Worm (Caenorhabditis elegans) whole organism, L3 larva: ENCODE data around the gene eyg-1.

Source experiments
- R02D3.7 ChIP-seq: fragments of 150-350 bp; optimal IDR thresholded peaks from 2 replicates; lab custom pipeline; 2014; ENCODE audit warnings: missing biosample characterization, missing genetic modification characterization
- ama-1 ChIP-seq: fragments of 150-350 bp; optimal IDR thresholded peaks from 2 replicates; lab custom pipeline; 2018
- ceh-16 ChIP-seq: sonication (generic microtip); optimal IDR thresholded peaks from 2 replicates; lab custom pipeline; 2017; ENCODE audit warnings: missing biosample characterization, missing genetic modification characterization
- ceh-28 ChIP-seq: fragments of 150-350 bp; optimal IDR thresholded peaks from 2 replicates; lab custom pipeline; 2014; ENCODE audit warnings: missing biosample characterization, missing genetic modification reagents, missing genetic modification characterization
- ceh-9 ChIP-seq: sonication (generic microtip); optimal IDR thresholded peaks from 2 replicates; lab custom pipeline; 2018; ENCODE audit warnings: missing biosample characterization, missing genetic modification characterization
- egl-27 ChIP-seq: sonication (generic microtip); optimal IDR thresholded peaks from 4 replicates; lab custom pipeline; 2017; ENCODE audit warnings: missing biosample characterization, missing genetic modification reagents, missing genetic modification characterization
- egl-5 ChIP-seq: fragments of 150-350 bp; optimal IDR thresholded peaks from 2 replicates; lab custom pipeline; 2017; ENCODE audit warnings: missing biosample characterization, missing genetic modification reagents, missing genetic modification characterization, inconsistent platforms
- elt-1 ChIP-seq: fragments of 150-350 bp; optimal IDR thresholded peaks from 2 replicates; lab custom pipeline; 2014; ENCODE audit warnings: missing biosample characterization, missing genetic modification characterization
- elt-2 ChIP-seq: sonication (generic microtip); optimal IDR thresholded peaks from 2 replicates; lab custom pipeline; 2016; ENCODE audit warnings: missing genetic modification reagents, mild to moderate bottlenecking, missing genetic modification characterization, missing compliant biosample characterization
- eor-1 ChIP-seq, 2 experiments: fragments of 150-350 bp; optimal IDR thresholded peaks; 2 replicates each; lab custom pipeline; 2014 to 2018; ENCODE audit warnings: missing biosample characterization in 2 of 2, missing genetic modification characterization in 2 of 2
- fkh-10 ChIP-seq: sonication (generic microtip); optimal IDR thresholded peaks from 2 replicates; lab custom pipeline; 2017; ENCODE audit warnings: missing biosample characterization, missing genetic modification reagents, missing genetic modification characterization
- fkh-2 ChIP-seq: fragments of 150-350 bp; optimal IDR thresholded peaks from 2 replicates; lab custom pipeline; 2014; ENCODE audit warnings: missing biosample characterization, missing genetic modification reagents, missing genetic modification characterization
- jun-1 ChIP-seq: fragments of 150-350 bp; optimal IDR thresholded peaks from 2 replicates; lab custom pipeline; 2014; ENCODE audit warnings: missing biosample characterization, missing genetic modification reagents, missing genetic modification characterization
- lin-15B ChIP-seq: fragments of 150-350 bp; optimal IDR thresholded peaks from 2 replicates; lab custom pipeline; 2014; ENCODE audit warnings: missing biosample characterization, missing genetic modification characterization
- lin-39 ChIP-seq: fragments of 150-350 bp; optimal IDR thresholded peaks from 2 replicates; lab custom pipeline; 2018; ENCODE audit warnings: missing biosample characterization, missing genetic modification reagents, missing genetic modification characterization
- mdl-1 ChIP-seq: fragments of 150-350 bp; optimal IDR thresholded peaks from 2 replicates; lab custom pipeline; 2014; ENCODE audit warnings: missing biosample characterization, missing genetic modification characterization
- mml-1 ChIP-seq: fragments of 150-350 bp; sonication (generic microtip); optimal IDR thresholded peaks from 3 replicates; lab custom pipeline; 2014; ENCODE audit warnings: missing biosample characterization, missing genetic modification characterization
- nfya-1 ChIP-seq: sonication (generic microtip); optimal IDR thresholded peaks from 2 replicates; lab custom pipeline; 2017; ENCODE audit warnings: missing genetic modification characterization, mild to moderate bottlenecking, missing compliant biosample characterization, antibody characterized with exemption, moderate library complexity; ENCODE audit not compliant: insufficient read depth
- nhr-11 ChIP-seq: fragments of 150-350 bp; optimal IDR thresholded peaks from 2 replicates; lab custom pipeline; 2014; ENCODE audit warnings: missing biosample characterization, missing genetic modification characterization
- nhr-12 ChIP-seq: fragments of 150-350 bp; optimal IDR thresholded peaks from 2 replicates; lab custom pipeline; 2014; ENCODE audit warnings: missing biosample characterization, missing genetic modification characterization
- nhr-23 ChIP-seq: fragments of 150-350 bp; optimal IDR thresholded peaks from 2 replicates; lab custom pipeline; 2014; ENCODE audit warnings: missing biosample characterization, missing genetic modification reagents, missing genetic modification characterization
- nhr-237 ChIP-seq: fragments of 150-350 bp; optimal IDR thresholded peaks from 2 replicates; lab custom pipeline; 2014; ENCODE audit warnings: missing biosample characterization, missing genetic modification characterization
- nhr-28 ChIP-seq: fragments of 150-350 bp; optimal IDR thresholded peaks from 2 replicates; lab custom pipeline; 2014; ENCODE audit warnings: missing biosample characterization, missing genetic modification characterization
- nhr-43 ChIP-seq: sonication (generic microtip); optimal IDR thresholded peaks from 2 replicates; lab custom pipeline; 2016; ENCODE audit warnings: mild to moderate bottlenecking, missing genetic modification characterization, missing compliant biosample characterization; ENCODE audit not compliant: poor library complexity, severe bottlenecking
- nhr-67 ChIP-seq: fragments of 150-350 bp; optimal IDR thresholded peaks from 2 replicates; lab custom pipeline; 2014; ENCODE audit warnings: missing biosample characterization, missing genetic modification characterization
- pha-4 ChIP-seq: fragments of 150-350 bp; optimal IDR thresholded peaks from 2 replicates; lab custom pipeline; 2014; ENCODE audit warnings: missing biosample characterization, missing genetic modification reagents, missing genetic modification characterization
- pqm-1 ChIP-seq: fragments of 150-350 bp; optimal IDR thresholded peaks from 2 replicates; lab custom pipeline; 2017; ENCODE audit warnings: missing biosample characterization, missing genetic modification characterization, inconsistent platforms
- skn-1 ChIP-seq: fragments of 150-350 bp; optimal IDR thresholded peaks from 2 replicates; lab custom pipeline; 2014; ENCODE audit warnings: missing biosample characterization, missing genetic modification characterization
- snpc-4 ChIP-seq: fragments of 150-350 bp; optimal IDR thresholded peaks from 2 replicates; lab custom pipeline; 2014; ENCODE audit warnings: missing biosample characterization, missing genetic modification characterization
- tbx-2 ChIP-seq: sonication (generic microtip); optimal IDR thresholded peaks from 2 replicates; lab custom pipeline; 2016; ENCODE audit warnings: mild to moderate bottlenecking, missing genetic modification characterization, missing compliant biosample characterization
- unc-39 ChIP-seq: sonication (generic microtip); optimal IDR thresholded peaks from 4 replicates; lab custom pipeline; 2017; ENCODE audit warnings: missing biosample characterization, missing genetic modification characterization
- unc-62 ChIP-seq: fragments of 150-350 bp; sonication (generic microtip); optimal IDR thresholded peaks from 4 replicates; lab custom pipeline; 2014; ENCODE audit warnings: missing biosample characterization, missing genetic modification reagents, missing genetic modification characterization
- zag-1 ChIP-seq: fragments of 150-350 bp; optimal IDR thresholded peaks from 2 replicates; lab custom pipeline; 2014; ENCODE audit warnings: missing biosample characterization, missing genetic modification characterization
- ztf-11 ChIP-seq: fragments of 150-350 bp; optimal IDR thresholded peaks from 2 replicates; lab custom pipeline; 2014; ENCODE audit warnings: missing biosample characterization, missing genetic modification characterization
- ztf-4 ChIP-seq: fragments of 150-350 bp; optimal IDR thresholded peaks from 2 replicates; lab custom pipeline; 2014; ENCODE audit warnings: missing biosample characterization, missing genetic modification characterization

Gene eyg-1

DNA sequence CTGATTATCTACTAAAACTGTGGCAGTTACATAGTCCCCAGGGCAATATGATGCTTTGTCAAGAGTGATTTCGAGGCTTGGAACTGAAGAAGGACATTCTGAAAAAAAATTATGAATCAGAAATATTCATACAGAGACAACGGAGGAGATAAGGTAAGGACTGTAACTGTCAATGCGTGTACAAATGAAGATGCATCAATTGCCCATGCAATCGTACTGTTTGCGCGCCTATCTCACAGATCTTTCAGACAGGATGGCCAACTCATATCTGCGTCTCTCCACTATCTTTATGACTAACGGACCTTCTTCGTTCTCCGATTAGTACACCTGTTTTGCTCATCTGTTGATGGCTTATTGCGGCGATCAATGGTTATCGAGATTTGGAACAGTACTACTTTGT, 12.6 kb upstream of the eyg-1 start, which contains the start of gene ZK938.11:
Gene ZK938.11 (minus strand): TSS at position 101 of the 400 bp plus-strand sequence.
- TF ChIP-seq pha-4 (tag; lab: Kevin White, UChicago) (no peak), ceh-9 (tag; lab: Kevin White, UChicago) (no peak), skn-1 (tag; lab: Kevin White, UChicago) (no peak), R02D3.7 (no peak), lin-15B (no peak), nhr-67 (tag; lab: Kevin White, UChicago) (no peak), ztf-11 (no peak), egl-27 (tag; lab: Kevin White, UChicago) (no peak), snpc-4 (no peak), jun-1 (tag; lab: Kevin White, UChicago) (no peak), nfya-1 (no peak), nhr-11 (tag; lab: Kevin White, UChicago) (no peak), egl-5 (tag; lab: Kevin White, UChicago) (no peak), elt-1 (no peak)
- TF ChIP-seq, all 47 proteins: peak for 0

ce11 chrII:9838260-9838935, 10.6 kb upstream of the eyg-1 start, which contains the start of gene arrd-4:
Gene arrd-4 (minus strand): TSS chrII:9838310.
- TF ChIP-seq skn-1 (tag; lab: Kevin White, UChicago) (no peak), nhr-11 (tag; lab: Kevin White, UChicago) (peak; percentile 86)

ce11 chrII:9835958-9836357, 8.2 kb upstream of the eyg-1 start:
- no peak for TF ChIP-seq elt-2 (tag; lab: Kevin White, UChicago)
- no peak for TF ChIP-seq elt-1
- TF ChIP-seq tbx-2 (tag; lab: Kevin White, UChicago): no peak
- TF ChIP-seq zag-1: no peak
- no peak for TF ChIP-seq lin-15B
- no peak for TF ChIP-seq snpc-4
- TF ChIP-seq lin-39 (tag; lab: Kevin White, UChicago): no peak
- no peak for TF ChIP-seq pha-4 (tag; lab: Kevin White, UChicago)
- TF ChIP-seq nhr-28: no peak
- TF ChIP-seq egl-5 (tag; lab: Kevin White, UChicago): no peak
- no peak for TF ChIP-seq fkh-10
- TF ChIP-seq nhr-12 (tag; lab: Kevin White, UChicago): no peak
- TF ChIP-seq jun-1 (tag; lab: Kevin White, UChicago): no peak
- no peak for TF ChIP-seq mml-1
- TF ChIP-seq nhr-237 (tag; lab: Kevin White, UChicago): no peak
- no peak for TF ChIP-seq ztf-11
- TF ChIP-seq ceh-28 (tag; lab: Kevin White, UChicago): no peak

DNA sequence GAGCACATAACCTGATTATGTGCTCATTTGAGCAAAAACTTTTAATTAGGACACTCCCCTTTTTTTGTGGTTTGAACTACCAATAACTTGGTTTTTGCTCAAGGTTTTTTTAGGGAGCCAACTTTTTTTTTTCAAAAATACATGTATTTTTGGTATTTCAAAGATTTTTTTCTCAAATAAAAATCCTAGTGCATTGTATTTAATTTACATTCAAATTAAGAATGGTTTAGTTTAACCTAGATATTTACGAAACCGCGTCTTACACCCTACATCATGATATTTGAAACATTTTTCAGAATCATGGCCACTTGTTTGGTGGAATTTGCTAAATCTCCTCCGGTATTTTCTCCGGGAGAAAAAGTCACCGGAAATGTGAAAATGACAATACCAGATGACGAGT, 7.2 kb upstream of the eyg-1 start, which contains the start of gene arrd-5:
Gene arrd-5 (plus strand): TSS at position 301 of the 400 bp plus-strand sequence.
- no peak for TF ChIP-seq eor-1 (tag; optimal IDR thresholded peaks at IDR 0.05; lab: Kevin White, UChicago)
- TF ChIP-seq pha-4 (tag; lab: Kevin White, UChicago): no peak
- TF ChIP-seq ama-1: no peak
- TF ChIP-seq snpc-4: no peak
- TF ChIP-seq nhr-43 (tag; lab: Kevin White, UChicago): no peak
- no peak for TF ChIP-seq fkh-10
- no peak for TF ChIP-seq nhr-67 (tag; lab: Kevin White, UChicago)
- no peak for TF ChIP-seq ztf-4 (tag; lab: Kevin White, UChicago)
- no peak for TF ChIP-seq tbx-2 (tag; lab: Kevin White, UChicago)
- TF ChIP-seq mdl-1 (tag; lab: Kevin White, UChicago): no peak
- no peak for TF ChIP-seq unc-39 (tag; lab: Kevin White, UChicago)
- no peak for TF ChIP-seq nhr-11 (tag; lab: Kevin White, UChicago)
- no peak for TF ChIP-seq egl-5 (tag; lab: Kevin White, UChicago)
- no peak for TF ChIP-seq egl-27 (tag; lab: Kevin White, UChicago)
- no peak for TF ChIP-seq mml-1
- no peak for TF ChIP-seq nfya-1
- TF ChIP-seq nhr-23 (tag; lab: Kevin White, UChicago): no peak
- TF ChIP-seq unc-62 (GFP tag; lab: Kevin White, UChicago): no peak
- TF ChIP-seq skn-1 (tag; lab: Kevin White, UChicago): no peak
- TF ChIP-seq ztf-11: no peak
- TF ChIP-seq, all 47 proteins: peak for 0

DNA sequence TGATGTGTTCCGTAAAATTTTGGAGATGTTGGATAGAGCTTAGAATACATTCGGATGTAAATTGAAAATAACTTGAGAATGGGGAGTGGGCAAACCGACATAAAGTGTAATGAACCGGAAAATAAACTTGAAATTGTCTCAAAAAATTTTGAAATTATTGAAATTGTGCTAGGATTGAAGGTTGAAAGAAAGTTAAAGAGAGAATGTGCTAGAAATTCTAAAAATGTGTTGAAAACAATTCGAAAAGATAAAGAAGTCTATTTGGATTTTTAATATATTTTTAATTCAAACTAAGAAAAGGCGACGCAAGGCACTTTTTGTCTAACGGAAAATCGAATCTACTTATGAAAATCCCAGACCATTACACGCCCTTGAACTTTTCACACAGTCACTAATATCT, 6.1 kb upstream of the eyg-1 start, which contains the start of gene ZK938.3:
Gene ZK938.3 (minus strand): TSS at position 101 of the 400 bp plus-strand sequence.
- TF ChIP-seq nhr-11 (tag; lab: Kevin White, UChicago): no peak
- TF ChIP-seq nhr-23 (tag; lab: Kevin White, UChicago): no peak
- no peak for TF ChIP-seq ama-1
- TF ChIP-seq pqm-1 (tag; lab: Kevin White, UChicago): no peak
- TF ChIP-seq snpc-4: no peak
- no peak for TF ChIP-seq unc-39 (tag; lab: Kevin White, UChicago)
- no peak for TF ChIP-seq lin-15B
- TF ChIP-seq fkh-2 (tag; lab: Kevin White, UChicago): no peak
- no peak for TF ChIP-seq zag-1
- TF ChIP-seq tbx-2 (tag; lab: Kevin White, UChicago): no peak
- TF ChIP-seq lin-39 (tag; lab: Kevin White, UChicago): no peak
- TF ChIP-seq ceh-28 (tag; lab: Kevin White, UChicago): no peak
- TF ChIP-seq egl-5 (tag; lab: Kevin White, UChicago): no peak
- TF ChIP-seq eor-1 (tag; optimal IDR thresholded peaks at IDR 0.05; lab: Kevin White, UChicago): no peak
- no peak for TF ChIP-seq nhr-43 (tag; lab: Kevin White, UChicago)
- no peak for TF ChIP-seq ceh-16
